Worm (Caenorhabditis elegans) whole organism, L4 larva: ENCODE data around the gene luc-7L.

Source experiments
- D1046.2 ChIP-seq: fragments of 200-800 bp; sonication (Bioruptor generic); IDR thresholded peaks from 2 replicates; pipeline ENCODE4 v1.3.6; 2022; ENCODE audit warnings: missing genetic modification characterization, missing compliant biosample characterization
- F49E8.2 ChIP-seq: sonication (generic microtip); optimal IDR thresholded peaks from 2 replicates; lab custom pipeline; 2016; ENCODE audit warnings: missing compliant biosample characterization, mild to moderate bottlenecking, missing genetic modification characterization, borderline replicate concordance
- ctbp-1 ChIP-seq: fragments of 200-800 bp; sonication (Bioruptor generic); IDR thresholded peaks from 2 replicates; pipeline ENCODE4 v1.3.6; 2022; ENCODE audit warnings: missing genetic modification reagents, missing genetic modification characterization, missing compliant biosample characterization
- daf-16 ChIP-seq, 3 experiments: sonication (generic microtip); optimal IDR thresholded peaks; 2 replicates each; lab custom pipeline; 2016 to 2017; ENCODE audit warnings: missing genetic modification characterization in 3 of 3, missing genetic modification reagents in 3 of 3, mild to moderate bottlenecking in 2 of 3, missing compliant biosample characterization in 2 of 3, missing biosample characterization in 1 of 3, moderate library complexity in 1 of 3
- dmd-6 ChIP-seq: fragments of 200-800 bp; sonication (Bioruptor generic); IDR thresholded peaks from 2 replicates; pipeline ENCODE4 v1.3.6; 2022; ENCODE audit warnings: missing genetic modification reagents, missing genetic modification characterization, missing compliant biosample characterization
- dmd-9 ChIP-seq: fragments of 200-800 bp; sonication (Bioruptor generic); IDR thresholded peaks from 2 replicates; pipeline ENCODE4 v1.3.6; 2022; ENCODE audit warnings: missing genetic modification reagents, missing genetic modification characterization, missing compliant biosample characterization
- dve-1 ChIP-seq: sonication (generic microtip); optimal IDR thresholded peaks from 2 replicates; lab custom pipeline; 2017; ENCODE audit warnings: antibody characterized with exemption, mild to moderate bottlenecking, missing genetic modification characterization, missing compliant biosample characterization; ENCODE audit not compliant: insufficient read depth
- fkh-10 ChIP-seq: fragments of 150-350 bp; optimal IDR thresholded peaks from 2 replicates; lab custom pipeline; 2014; ENCODE audit warnings: missing biosample characterization, missing genetic modification reagents, missing genetic modification characterization
- hlh-11 ChIP-seq: fragments of 200-800 bp; sonication (Bioruptor generic); optimal IDR thresholded peaks from 2 replicates; lab custom pipeline; 2018; ENCODE audit warnings: mild to moderate bottlenecking, missing genetic modification characterization, missing compliant biosample characterization
- lin-1 ChIP-seq: fragments of 200-800 bp; sonication (Bioruptor generic); IDR thresholded peaks from 2 replicates; pipeline ENCODE4 v1.3.6; 2022; ENCODE audit warnings: missing genetic modification reagents, missing genetic modification characterization, missing compliant biosample characterization
- lir-3 ChIP-seq: sonication (generic microtip); optimal IDR thresholded peaks from 2 replicates; lab custom pipeline; 2016; ENCODE audit warnings: mild to moderate bottlenecking, missing genetic modification characterization, missing compliant biosample characterization
- madf-9 ChIP-seq: fragments of 200-800 bp; sonication (Bioruptor generic); conservative IDR thresholded peaks from 2 replicates; pipeline ENCODE4 v1.3.6; 2022; ENCODE audit warnings: missing genetic modification reagents, missing genetic modification characterization, missing compliant biosample characterization
- mdl-1 ChIP-seq, 2 experiments: fragments of 150-350 bp in 1 of 2; sonication (generic microtip) in 1 of 2; optimal IDR thresholded peaks; 2 replicates each; lab custom pipeline; 2014 to 2017; ENCODE audit warnings: missing biosample characterization in 2 of 2, missing genetic modification characterization in 2 of 2
- nhr-102 ChIP-seq: sonication (generic microtip); optimal IDR thresholded peaks from 2 replicates; lab custom pipeline; 2016; ENCODE audit warnings: mild to moderate bottlenecking, missing genetic modification characterization, moderate library complexity, missing compliant biosample characterization
- nhr-237 ChIP-seq: sonication (generic microtip); optimal IDR thresholded peaks from 2 replicates; lab custom pipeline; 2017; ENCODE audit warnings: missing biosample characterization, missing genetic modification characterization
- nhr-28 ChIP-seq: fragments of 150-350 bp; optimal IDR thresholded peaks from 2 replicates; lab custom pipeline; 2014; ENCODE audit warnings: missing biosample characterization, missing genetic modification characterization
- nhr-42 ChIP-seq: fragments of 200-800 bp; sonication (Bioruptor generic); IDR thresholded peaks from 2 replicates; pipeline ENCODE4 v1.3.6; 2022; ENCODE audit warnings: missing genetic modification characterization, missing compliant biosample characterization
- nhr-48 ChIP-seq: sonication (generic microtip); optimal IDR thresholded peaks from 2 replicates; lab custom pipeline; 2016; ENCODE audit warnings: mild to moderate bottlenecking, missing genetic modification characterization, missing compliant biosample characterization
- nhr-77 ChIP-seq: fragments of 150-350 bp; optimal IDR thresholded peaks from 2 replicates; lab custom pipeline; 2014; ENCODE audit warnings: missing biosample characterization, missing genetic modification characterization
- php-3 ChIP-seq: fragments of 200-800 bp; sonication (Bioruptor generic); IDR thresholded peaks from 2 replicates; pipeline ENCODE4 v1.3.6; 2022; ENCODE audit warnings: missing genetic modification reagents, missing genetic modification characterization, missing compliant biosample characterization
- pqm-1 ChIP-seq: sonication (generic microtip); optimal IDR thresholded peaks from 2 replicates; lab custom pipeline; 2017; ENCODE audit warnings: missing biosample characterization, missing genetic modification characterization
- saeg-2 ChIP-seq: fragments of 200-800 bp; sonication (Bioruptor generic); IDR thresholded peaks from 2 replicates; pipeline ENCODE4 v1.3.6; 2022; ENCODE audit warnings: missing genetic modification reagents, missing genetic modification characterization, missing compliant biosample characterization
- skn-1 ChIP-seq: fragments of 150-350 bp; optimal IDR thresholded peaks from 2 replicates; lab custom pipeline; 2014; ENCODE audit warnings: missing biosample characterization, missing genetic modification characterization
- snpc-1.2 ChIP-seq: fragments of 200-800 bp; sonication (Bioruptor generic); IDR thresholded peaks from 2 replicates; pipeline ENCODE4 v1.3.6; 2022; ENCODE audit warnings: missing genetic modification reagents, missing genetic modification characterization, missing compliant biosample characterization
- snpc-4 ChIP-seq: fragments of 150-350 bp; optimal IDR thresholded peaks from 2 replicates; lab custom pipeline; 2014; ENCODE audit warnings: missing biosample characterization, missing genetic modification characterization
- tra-1 ChIP-seq: fragments of 200-800 bp; sonication (Bioruptor generic); IDR thresholded peaks from 2 replicates; pipeline ENCODE4 v1.3.6; 2022; ENCODE audit warnings: missing genetic modification reagents, missing genetic modification characterization, missing compliant biosample characterization
- unc-62 ChIP-seq, 3 experiments: fragments of 150-350 bp in 1 of 3; sonication (generic microtip); optimal IDR thresholded peaks in 2 of 3; peaks in 1 of 3; 1 replicate in 1 of 3; 2 replicates in 2 of 3; lab custom pipeline; 2014 to 2017; ENCODE audit warnings: missing biosample characterization in 3 of 3, missing genetic modification characterization in 3 of 3, missing genetic modification reagents in 3 of 3, missing genotype in 1 of 3
- zag-1 ChIP-seq: fragments of 150-350 bp; optimal IDR thresholded peaks from 2 replicates; lab custom pipeline; 2014; ENCODE audit warnings: missing biosample characterization, missing genetic modification characterization
- zip-11 ChIP-seq: fragments of 200-800 bp; sonication (Bioruptor generic); IDR thresholded peaks from 2 replicates; pipeline ENCODE4 v1.3.6; 2022; ENCODE audit warnings: missing genetic modification characterization, missing compliant biosample characterization
- zip-2 ChIP-seq: fragments of 150-350 bp; optimal IDR thresholded peaks from 2 replicates; lab custom pipeline; 2014; ENCODE audit warnings: missing biosample characterization, missing genetic modification characterization
- ztf-7 ChIP-seq: fragments of 150-350 bp; optimal IDR thresholded peaks from 2 replicates; lab custom pipeline; 2014; ENCODE audit warnings: missing biosample characterization, missing genetic modification characterization

The luc-7L gene

ce11 chrII:7694745-7695144 is 12.5 kb downstream of the luc-7L start:
- TF ChIP-seq hlh-11 (tag; lab: Kevin White, UChicago), result peak; percentile 61
- no peak for TF ChIP-seq zip-2 (tag; lab: Kevin White, UChicago)
- peak; percentile 54; the same call in 1 of the 2 replicates for TF ChIP-seq dmd-6 (GFP tag; lab: Robert Waterston, UW)
- peak; percentile 62 for TF ChIP-seq dve-1
- no peak for TF ChIP-seq daf-16 (GFP tag; optimal IDR thresholded peaks at IDR 0.05; lab: Kevin White, UChicago)
- peak; percentile 34 for TF ChIP-seq daf-16 (tag; optimal IDR thresholded peaks at IDR 0.05; lab: Kevin White, UChicago)
- no peak for TF ChIP-seq nhr-42
- TF ChIP-seq mdl-1 (tag; optimal IDR thresholded peaks at IDR 0.05; lab: Kevin White, UChicago), result peak in 1 of 2 experiments; percentile 17
- TF ChIP-seq pqm-1 (tag; lab: Kevin White, UChicago), result peak; percentile 81
- no peak for TF ChIP-seq lir-3 (tag; lab: Kevin White, UChicago)
- TF ChIP-seq nhr-77 (tag; lab: Kevin White, UChicago), result peak; percentile 37
- TF ChIP-seq nhr-28, result peak; percentile 55
- TF ChIP-seq unc-62 (GFP tag; optimal IDR thresholded peaks at IDR 0.05 in 1 of 2; lab: Kevin White, UChicago), result no peak
- no peak for TF ChIP-seq unc-62 (tag; optimal IDR thresholded peaks at IDR 0.05; lab: Kevin White, UChicago)
- no peak for TF ChIP-seq fkh-10 (GFP tag; lab: Kevin White, UChicago)
- peak; percentile 69 for TF ChIP-seq php-3 (GFP tag; lab: Robert Waterston, UW)

ce11 chrII:7693929-7694328 is 13.4 kb downstream of the luc-7L start, which contains the start of gene nhx-2:
TSS of gene nhx-2 (minus strand) at chrII:7693957.
- peak; percentile 50; the same call in 1 of the 2 replicates for TF ChIP-seq php-3 (GFP tag; lab: Robert Waterston, UW)
- TF ChIP-seq dmd-9, result no peak
- TF ChIP-seq dmd-6 (GFP tag; lab: Robert Waterston, UW), result peak; percentile 73
- TF ChIP-seq daf-16 (GFP tag; optimal IDR thresholded peaks at IDR 0.05; lab: Kevin White, UChicago), result no peak
- peak; percentile 40 for TF ChIP-seq daf-16 (tag; optimal IDR thresholded peaks at IDR 0.05; lab: Kevin White, UChicago)
- TF ChIP-seq nhr-28, result peak; percentile 57
- peak; percentile 58; the same call in 1 of the 2 replicates for TF ChIP-seq tra-1 (GFP tag; lab: Robert Waterston, UW)
- TF ChIP-seq pqm-1 (tag; lab: Kevin White, UChicago), result peak; percentile 62
- peak; percentile 47 for TF ChIP-seq dve-1
- TF ChIP-seq D1046.2 (GFP tag; lab: Robert Waterston, UW), result no peak
- peak; percentile 41 for TF ChIP-seq hlh-11 (tag; lab: Kevin White, UChicago)
- peak in 1 of 2 experiments; percentile 37 for TF ChIP-seq unc-62 (GFP tag; optimal IDR thresholded peaks at IDR 0.05 in 1 of 2; lab: Kevin White, UChicago)
- TF ChIP-seq unc-62 (tag; optimal IDR thresholded peaks at IDR 0.05; lab: Kevin White, UChicago), result no peak
- no peak for TF ChIP-seq saeg-2 (GFP tag; lab: Robert Waterston, UW)

- TF ChIP-seq madf-9 (GFP tag; lab: Robert Waterston, UW) (no peak), skn-1 (no peak), zip-11 (GFP tag; lab: Robert Waterston, UW) (no peak), F49E8.2 (no peak), ztf-7 (tag; lab: Kevin White, UChicago) (no peak), nhr-102 (tag; lab: Kevin White, UChicago) (no peak), zag-1 (tag; lab: Kevin White, UChicago) (no peak), lin-1 (no peak), snpc-4 (tag; lab: Kevin White, UChicago) (no peak), unc-62 (GFP tag; optimal IDR thresholded peaks at IDR 0.05 in 1 of 2; lab: Kevin White, UChicago) (no peak), unc-62 (tag; optimal IDR thresholded peaks at IDR 0.05; lab: Kevin White, UChicago) (no peak), nhr-42 (no peak), ctbp-1 (GFP tag; lab: Robert Waterston, UW) (no peak), nhr-77 (tag; lab: Kevin White, UChicago) (no peak), hlh-11 (tag; lab: Kevin White, UChicago) (no peak)
- TF ChIP-seq, all 104 proteins: peak for 0
Observed at ce11 chrII:7690384-7690783, 16.9 kb downstream of the luc-7L start, which contains the start of gene pid-1. TSS of gene pid-1 (minus strand) at chrII:7690556.

ce11 chrII:7684589-7684988 is 22.7 kb downstream of the luc-7L start, which contains the start of gene F18A1.1:
TSS of gene F18A1.1 (plus strand) at chrII:7684889.
- TF ChIP-seq nhr-48 (tag; lab: Kevin White, UChicago), result no peak
- TF ChIP-seq nhr-237 (tag; lab: Kevin White, UChicago), result peak; percentile 19

ce11 chrII:7682488-7682887 is 24.8 kb downstream of the luc-7L start:
- TF ChIP-seq nhr-48 (tag; lab: Kevin White, UChicago) (no peak), snpc-1.2 (GFP tag; lab: Robert Waterston, UW) (peak; percentile 53; the same call in 1 of the 2 replicates), unc-62 (GFP tag; optimal IDR thresholded peaks at IDR 0.05 in 1 of 2; lab: Kevin White, UChicago) (peak in 1 of 2 experiments; percentile 54), unc-62 (tag; optimal IDR thresholded peaks at IDR 0.05; lab: Kevin White, UChicago) (no peak)
